Worm (Caenorhabditis elegans) whole organism, L1 larva: ENCODE measurements around the gene rsd-3.

Source experiments
- ama-1 ChIP-seq: fragments of 150-350 bp; optimal IDR thresholded peaks from 2 replicates; lab custom pipeline; 2014
- blmp-1 ChIP-seq: fragments of 150-350 bp; optimal IDR thresholded peaks from 2 replicates; lab custom pipeline; 2014; ENCODE audit warnings: missing biosample characterization, missing genetic modification characterization
- lin-13 ChIP-seq: fragments of 150-350 bp; optimal IDR thresholded peaks from 2 replicates; lab custom pipeline; 2014; ENCODE audit warnings: missing biosample characterization, missing genetic modification reagents, missing genetic modification characterization
- lin-14 ChIP-seq: fragments of 200-800 bp; sonication (Bioruptor generic); optimal IDR thresholded peaks from 2 replicates; lab custom pipeline; 2018; ENCODE audit warnings: mild to moderate bottlenecking, missing genetic modification characterization, moderate library complexity, missing compliant biosample characterization
- lin-39 ChIP-seq: fragments of 150-350 bp; optimal IDR thresholded peaks from 2 replicates; lab custom pipeline; 2014; ENCODE audit warnings: missing biosample characterization, missing genetic modification reagents, missing genetic modification characterization
- unc-62 ChIP-seq: fragments of 150-350 bp; optimal IDR thresholded peaks from 2 replicates; lab custom pipeline; 2014; ENCODE audit warnings: missing biosample characterization, missing genetic modification reagents, missing genetic modification characterization
- xbp-1 ChIP-seq: sonication (generic microtip); optimal IDR thresholded peaks from 2 replicates; lab custom pipeline; 2016; ENCODE audit warnings: missing genetic modification characterization, missing compliant biosample characterization
- ztf-11 ChIP-seq, 2 experiments: sonication (generic microtip); optimal IDR thresholded peaks; 2 replicates each; lab custom pipeline; 2016 to 2017; ENCODE audit warnings: missing genetic modification characterization in 2 of 2, missing biosample characterization in 1 of 2, missing compliant biosample characterization in 1 of 2

DNA sequence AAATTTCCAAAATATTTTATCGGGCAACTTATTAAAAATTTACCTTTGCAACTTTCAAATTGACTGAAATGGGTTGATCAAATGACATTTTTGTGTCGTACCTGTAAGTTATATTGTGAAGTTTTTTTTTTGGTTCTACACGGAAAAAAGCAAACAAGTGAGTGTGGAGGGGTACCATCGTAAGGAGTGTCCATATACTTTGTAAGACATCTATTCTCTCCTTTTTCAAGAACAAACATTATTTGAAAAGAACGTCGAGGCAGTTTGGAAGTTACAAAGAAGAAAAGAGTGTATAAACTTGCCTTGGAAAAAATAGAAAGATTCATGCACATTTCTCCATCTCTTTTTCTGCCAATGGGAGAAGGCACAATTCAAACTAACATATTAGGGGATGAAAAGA is 39.1 kb downstream of the rsd-3 start, which contains the start of gene taf-7.1:
- TF ChIP-seq ztf-11 (tag; optimal IDR thresholded peaks at IDR 0.05; lab: Kevin White, UChicago), result no peak
- TF ChIP-seq unc-62 (GFP tag; lab: Kevin White, UChicago), result no peak
- TF ChIP-seq xbp-1 (tag; lab: Kevin White, UChicago), result no peak
- TF ChIP-seq blmp-1 (tag; lab: Kevin White, UChicago), result no peak
- TF ChIP-seq ama-1 (lab: Kevin White, UChicago), result no peak
- no peak for TF ChIP-seq lin-39
- no peak for TF ChIP-seq lin-14 (GFP tag; lab: Kevin White, UChicago)
- TF ChIP-seq lin-13 (GFP tag; lab: Kevin White, UChicago), result no peak
